Worm (Caenorhabditis elegans): ENCODE data around the gene tric-1B.2.

DNA sequence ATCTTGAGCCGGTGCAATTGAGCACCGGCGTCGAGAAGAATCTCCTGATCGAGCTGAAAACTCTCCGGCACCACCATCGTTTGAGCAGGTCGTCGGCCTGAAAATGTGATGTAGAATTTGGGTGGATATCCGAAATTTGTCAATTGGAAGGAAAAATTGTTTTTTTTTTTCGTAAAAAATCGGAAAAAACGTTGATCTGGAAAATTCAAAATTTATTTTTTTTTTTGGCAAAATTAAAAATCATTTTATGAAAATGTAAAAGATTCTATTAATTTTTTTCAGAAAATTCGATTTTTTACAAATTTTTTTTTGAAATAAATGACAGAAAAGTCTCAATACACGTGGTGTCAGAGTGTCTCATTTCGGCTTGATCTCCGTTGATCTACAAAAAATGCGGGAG is 13.0 kb downstream of the tric-1B.2 start, which contains the start of gene tric-1B.1:
- no peak for TF ChIP-seq med-1 (GFP tag; optimal IDR thresholded peaks at IDR 0.05; ENCODE audit: insufficient read depth)
- TF ChIP-seq flt-1 (GFP tag; IDR thresholded peaks at IDR 0.05), result no peak
- TF ChIP-seq tab-1 (GFP tag; IDR thresholded peaks at IDR 0.05), result no peak
- no peak for TF ChIP-seq ztf-29 (GFP tag; IDR thresholded peaks at IDR 0.05)
- TF ChIP-seq klf-2 (GFP tag; conservative IDR thresholded peaks at IDR 0.05), result no peak
- TF ChIP-seq cog-1 (tag; optimal IDR thresholded peaks at IDR 0.05), result no peak
